Fruit fly (Drosophila melanogaster): ENCODE measurements around the gene Saysd1.

Gene Saysd1

dm6 chr3R:25183484-25184442, 31.2 kb downstream of the Saysd1 start, which contains the start of gene dan:
dan (plus strand) TSS chr3R:25184383.
- peak; percentile 71 for TF ChIP-seq CG8159 (tag; optimal IDR thresholded peaks at IDR 0.05)
- peak; percentile 39 for TF ChIP-seq CG34367 (tag; optimal IDR thresholded peaks at IDR 0.05)
- TF ChIP-seq Pif1B (GFP tag; optimal IDR thresholded peaks at IDR 0.05): no peak
- no peak for TF ChIP-seq CG32121 (GFP tag; IDR thresholded peaks at IDR 0.05)
- no peak for TF ChIP-seq CG4496 (GFP tag; IDR thresholded peaks at IDR 0.05)
- no peak for TF ChIP-seq CG10348 (GFP tag; IDR thresholded peaks at IDR 0.05)
- peak; percentile 68 for TF ChIP-seq CG15710 (tag; optimal IDR thresholded peaks at IDR 0.05)
- peak; percentile 61 for TF ChIP-seq CG9948 (tag; optimal IDR thresholded peaks at IDR 0.05)
- TF ChIP-seq CG12605 (GFP tag; IDR thresholded peaks at IDR 0.05): peak; percentile 24; the same call in 1 of the 2 replicates
- no peak for TF ChIP-seq Snoo (tag; optimal IDR thresholded peaks at IDR 0.05)
- TF ChIP-seq Pif1A (GFP tag; optimal IDR thresholded peaks at IDR 0.05): no peak
- no peak for TF ChIP-seq gl (tag; optimal IDR thresholded peaks at IDR 0.05)
- TF ChIP-seq CG8301 (tag; optimal IDR thresholded peaks at IDR 0.05): no peak
- peak; percentile 51 for TF ChIP-seq CG17806 (tag; optimal IDR thresholded peaks at IDR 0.05)
- TF ChIP-seq CG13204 (GFP tag; optimal IDR thresholded peaks at IDR 0.05): peak; percentile 53
- no peak for TF ChIP-seq D1 (tag; optimal IDR thresholded peaks at IDR 0.05)
- peak; percentile 16 for TF ChIP-seq CG14655 (GFP tag; optimal IDR thresholded peaks at IDR 0.05)
- TF ChIP-seq EcR (GFP tag; optimal IDR thresholded peaks at IDR 0.05): peak; percentile 38
- 0 out of 3 replicates have a peak, but pooled peaks have one; percentile 17 for TF ChIP-seq fd96Ca (GFP tag; IDR thresholded peaks at IDR 0.05)
- no peak for TF ChIP-seq rn (GFP tag; IDR thresholded peaks at IDR 0.05)
- TF ChIP-seq Ets98B (GFP tag; IDR thresholded peaks at IDR 0.05): no peak

dm6 chr3R:25181424-25181823, 33.6 kb downstream of the Saysd1 start:
- TF ChIP-seq D1 (tag; optimal IDR thresholded peaks at IDR 0.05) (no peak), CG4496 (GFP tag; IDR thresholded peaks at IDR 0.05) (no peak), Snoo (tag; optimal IDR thresholded peaks at IDR 0.05) (no peak), gl (tag; optimal IDR thresholded peaks at IDR 0.05) (no peak), CG8301 (tag; optimal IDR thresholded peaks at IDR 0.05) (no peak), Pif1B (GFP tag; optimal IDR thresholded peaks at IDR 0.05) (no peak), CG15710 (tag; optimal IDR thresholded peaks at IDR 0.05) (no peak), CG32121 (GFP tag; IDR thresholded peaks at IDR 0.05) (no peak), CG9948 (tag; optimal IDR thresholded peaks at IDR 0.05) (no peak), CG13204 (GFP tag; optimal IDR thresholded peaks at IDR 0.05) (no peak), CG8159 (tag; optimal IDR thresholded peaks at IDR 0.05) (no peak)

dm6 chr3R:25178521-25178920, 36.5 kb downstream of the Saysd1 start:
- peak; percentile 27; the same call in 1 of the 2 replicates for TF ChIP-seq Ets98B (GFP tag; IDR thresholded peaks at IDR 0.05)
- TF ChIP-seq EcR (GFP tag; optimal IDR thresholded peaks at IDR 0.05): no peak
- TF ChIP-seq CG9948 (tag; optimal IDR thresholded peaks at IDR 0.05): peak; percentile 69
- peak; percentile 41 for TF ChIP-seq CG8301 (tag; optimal IDR thresholded peaks at IDR 0.05)
- no peak for TF ChIP-seq CG10348 (GFP tag; IDR thresholded peaks at IDR 0.05)
- TF ChIP-seq CG14655 (GFP tag; optimal IDR thresholded peaks at IDR 0.05): peak; percentile 51
- TF ChIP-seq CG8159 (tag; optimal IDR thresholded peaks at IDR 0.05): peak; percentile 83
- no peak for TF ChIP-seq D1 (tag; optimal IDR thresholded peaks at IDR 0.05)
- TF ChIP-seq CG13204 (GFP tag; optimal IDR thresholded peaks at IDR 0.05): peak; percentile 66
- peak; percentile 17 for TF ChIP-seq gl (tag; optimal IDR thresholded peaks at IDR 0.05)
- TF ChIP-seq CG32121 (GFP tag; IDR thresholded peaks at IDR 0.05): no peak
- peak; percentile 74 for TF ChIP-seq CG17806 (tag; optimal IDR thresholded peaks at IDR 0.05)
- peak; percentile 42; the same call in 1 of the 3 replicates for TF ChIP-seq fd96Ca (GFP tag; IDR thresholded peaks at IDR 0.05)
- peak; percentile 63 for TF ChIP-seq Pif1B (GFP tag; optimal IDR thresholded peaks at IDR 0.05)
- peak; percentile 84 for TF ChIP-seq CG15710 (tag; optimal IDR thresholded peaks at IDR 0.05)
- TF ChIP-seq CG4496 (GFP tag; IDR thresholded peaks at IDR 0.05): peak; percentile 39; the same call in 1 of the 3 replicates
- TF ChIP-seq CG34367 (tag; optimal IDR thresholded peaks at IDR 0.05): peak; percentile 75
- TF ChIP-seq rn (GFP tag; IDR thresholded peaks at IDR 0.05): peak; percentile 47
- TF ChIP-seq Snoo (tag; optimal IDR thresholded peaks at IDR 0.05): peak; percentile 29
- TF ChIP-seq CG12605 (GFP tag; IDR thresholded peaks at IDR 0.05): no peak
- peak; percentile 73 for TF ChIP-seq Pif1A (GFP tag; optimal IDR thresholded peaks at IDR 0.05)

- no peak for TF ChIP-seq Snoo (tag; optimal IDR thresholded peaks at IDR 0.05)
- no peak for TF ChIP-seq CG34367 (tag; optimal IDR thresholded peaks at IDR 0.05)
- TF ChIP-seq CG17806 (tag; optimal IDR thresholded peaks at IDR 0.05): no peak
- no peak for TF ChIP-seq CG8159 (tag; optimal IDR thresholded peaks at IDR 0.05)
- TF ChIP-seq rn (GFP tag; IDR thresholded peaks at IDR 0.05): no peak
These were observed 37.6 kb downstream of the Saysd1 start for dm6 chr3R:25177429-25177828.

- TF ChIP-seq CG8159 (tag; optimal IDR thresholded peaks at IDR 0.05) (peak; percentile 21), CG15710 (tag; optimal IDR thresholded peaks at IDR 0.05) (peak; percentile 12), CG13204 (GFP tag; optimal IDR thresholded peaks at IDR 0.05) (no peak)
These were observed 38.5 kb downstream of the Saysd1 start for dm6 chr3R:25176517-25176916.

- TF ChIP-seq Pif1A (GFP tag; optimal IDR thresholded peaks at IDR 0.05) (peak; percentile 49), CG12605 (GFP tag; IDR thresholded peaks at IDR 0.05) (no peak), Pif1B (GFP tag; optimal IDR thresholded peaks at IDR 0.05) (no peak), EcR (GFP tag; optimal IDR thresholded peaks at IDR 0.05) (no peak), CG4496 (GFP tag; IDR thresholded peaks at IDR 0.05) (no peak), rn (GFP tag; IDR thresholded peaks at IDR 0.05) (no peak), CG34367 (tag; optimal IDR thresholded peaks at IDR 0.05) (peak; percentile 50), CG13204 (GFP tag; optimal IDR thresholded peaks at IDR 0.05) (no peak), CG8301 (tag; optimal IDR thresholded peaks at IDR 0.05) (peak; percentile 25), fd96Ca (GFP tag; IDR thresholded peaks at IDR 0.05) (no peak), CG14655 (GFP tag; optimal IDR thresholded peaks at IDR 0.05) (peak; percentile 43), CG8159 (tag; optimal IDR thresholded peaks at IDR 0.05) (peak; percentile 84), CG9948 (tag; optimal IDR thresholded peaks at IDR 0.05) (peak; percentile 66), CG32121 (GFP tag; IDR thresholded peaks at IDR 0.05) (no peak), CG10348 (GFP tag; IDR thresholded peaks at IDR 0.05) (no peak), Snoo (tag; optimal IDR thresholded peaks at IDR 0.05) (peak; percentile 50), Ets98B (GFP tag; IDR thresholded peaks at IDR 0.05) (no peak), CG17806 (tag; optimal IDR thresholded peaks at IDR 0.05) (peak; percentile 65), gl (tag; optimal IDR thresholded peaks at IDR 0.05) (peak; percentile 18), D1 (tag; optimal IDR thresholded peaks at IDR 0.05) (no peak), CG15710 (tag; optimal IDR thresholded peaks at IDR 0.05) (peak; percentile 70)
These were observed 40.7 kb downstream of the Saysd1 start for dm6 chr3R:25174244-25174643.
